Worm (Caenorhabditis elegans): Measurements from ENCODE around the gene F38B6.4.

ce11 chrX:6625275-6625674 is 49.4 kb upstream of the F38B6.4 start:
- TF ChIP-seq attf-4 (tag; optimal IDR thresholded peaks at IDR 0.05) (no peak), zip-2 (tag; optimal IDR thresholded peaks at IDR 0.05) (no peak), lin-1 (GFP tag; IDR thresholded peaks at IDR 0.05) (no peak), ztf-11 (tag; optimal IDR thresholded peaks at IDR 0.05) (no peak), unc-39 (tag; optimal IDR thresholded peaks at IDR 0.05) (no peak), dmd-8 (GFP tag; IDR thresholded peaks at IDR 0.05) (no peak), nhr-6 (tag; optimal IDR thresholded peaks at IDR 0.05) (no peak), mep-1 (tag; optimal IDR thresholded peaks at IDR 0.05) (no peak), snpc-1.2 (GFP tag; IDR thresholded peaks at IDR 0.05) (no peak), daf-8 (GFP tag; IDR thresholded peaks at IDR 0.05) (no peak), set-16 (GFP tag; IDR thresholded peaks at IDR 0.05) (no peak), lir-3 (tag; optimal IDR thresholded peaks at IDR 0.05) (no peak), unc-62 (GFP tag; optimal IDR thresholded peaks at IDR 0.05 in 1 of 2) (peak in 1 of 2 experiments; percentile 18), unc-62 (tag; optimal IDR thresholded peaks at IDR 0.05) (no peak)
